Fruit fly (Drosophila melanogaster): Measurements from ENCODE around the gene Tsp74F.

DNA sequence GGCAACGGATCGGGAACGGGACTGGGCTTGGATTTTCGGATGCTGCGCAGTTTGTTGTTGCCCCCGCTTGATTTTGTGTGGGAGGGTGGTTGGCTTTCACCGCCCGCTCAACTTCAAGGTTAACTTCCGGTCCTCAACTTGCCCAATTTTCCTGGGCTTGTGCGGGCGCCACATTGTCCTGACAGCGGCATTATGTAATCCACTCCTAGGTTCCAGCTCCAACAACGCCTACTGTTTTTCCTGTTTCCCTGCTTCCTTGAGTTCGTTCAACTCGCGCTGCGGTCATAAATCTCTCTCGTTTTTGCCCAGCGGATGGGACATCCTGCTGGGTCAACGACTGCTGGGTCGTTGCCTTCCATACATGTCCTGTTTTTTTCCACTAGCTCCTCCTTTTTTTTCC is 36.2 kb upstream of the Tsp74F start:
- TF ChIP-seq CG8478 (optimal IDR thresholded peaks at IDR 0.05) (no peak), pan (optimal IDR thresholded peaks at IDR 0.05) (no peak), psq (optimal IDR thresholded peaks at IDR 0.05) (no peak)
